Fruit fly (Drosophila melanogaster) whole organism, embryonic: ENCODE results near the gene Prp5.

Experiments
- CG10209 ChIP-seq: fragments of 200-800 bp; sonication (Bioruptor generic); optimal IDR thresholded peaks from 3 replicates; lab custom pipeline; 2017; ENCODE audit warnings: missing biosample characterization, mild to moderate bottlenecking, missing genetic modification characterization, missing genetic modification reagents
- CG12299 ChIP-seq: fragments of 200-800 bp; sonication (Bioruptor generic); optimal IDR thresholded peaks from 2 replicates; lab custom pipeline; 2018; ENCODE audit warnings: missing biosample characterization, mild to moderate bottlenecking, missing genetic modification characterization
- CG14667 ChIP-seq: fragments of 200-800 bp; sonication (Bioruptor generic); IDR thresholded peaks from 2 replicates; pipeline ENCODE4 v1.3.6; 2022; ENCODE audit warnings: missing biosample characterization, missing genetic modification characterization
- CG14710 ChIP-seq: fragments of 200-800 bp; sonication (Bioruptor generic); optimal IDR thresholded peaks from 3 replicates; lab custom pipeline; 2019; ENCODE audit warnings: missing biosample characterization, mild to moderate bottlenecking, missing genetic modification characterization, moderate library complexity
- CG17359 ChIP-seq: fragments of 200-800 bp; sonication (Bioruptor generic); optimal IDR thresholded peaks from 3 replicates; lab custom pipeline; 2018; ENCODE audit warnings: missing biosample characterization, mild to moderate bottlenecking, missing genetic modification characterization, moderate library complexity
- CG18262 ChIP-seq: fragments of 200-800 bp; optimal IDR thresholded peaks from 3 replicates; lab custom pipeline; 2019; ENCODE audit warnings: missing biosample characterization, mild to moderate bottlenecking, missing genetic modification characterization, moderate library complexity
- CG18619 ChIP-seq: fragments of 200-800 bp; sonication (Bioruptor generic); optimal IDR thresholded peaks from 3 replicates; lab custom pipeline; 2017; ENCODE audit warnings: missing biosample characterization, mild to moderate bottlenecking, missing genetic modification characterization
- CG2116 ChIP-seq: fragments of 200-800 bp; sonication (Bioruptor generic); optimal IDR thresholded peaks from 3 replicates; lab custom pipeline; 2018; ENCODE audit warnings: missing biosample characterization, mild to moderate bottlenecking, missing genetic modification characterization
- CG30020 ChIP-seq: fragments of 200-800 bp; optimal IDR thresholded peaks from 2 replicates; lab custom pipeline; 2019; ENCODE audit warnings: missing biosample characterization, mild to moderate bottlenecking, missing genetic modification characterization, moderate library complexity
- CG32767 ChIP-seq: fragments of 200-800 bp; sonication (Bioruptor generic); IDR thresholded peaks from 2 replicates; pipeline ENCODE4 v1.3.6; 2022; ENCODE audit warnings: missing biosample characterization, missing genetic modification characterization
- CG3407 ChIP-seq: fragments of 200-800 bp; sonication (Bioruptor generic); optimal IDR thresholded peaks from 2 replicates; lab custom pipeline; 2018; ENCODE audit warnings: missing biosample characterization, mild to moderate bottlenecking, missing genetic modification characterization
- CG34224 ChIP-seq: fragments of 200-800 bp; sonication (Bioruptor generic); IDR thresholded peaks from 3 replicates; pipeline ENCODE4 v1.3.6; 2022; ENCODE audit warnings: missing biosample characterization, missing genetic modification characterization; ENCODE audit not compliant: partially characterized antibody
- CG34376 ChIP-seq: fragments of 200-800 bp; sonication (Bioruptor generic); optimal IDR thresholded peaks from 2 replicates; lab custom pipeline; 2018; ENCODE audit warnings: missing biosample characterization, mild to moderate bottlenecking, missing genetic modification characterization
- CG4282 ChIP-seq: fragments of 200-800 bp; sonication (Bioruptor generic); optimal IDR thresholded peaks from 2 replicates; lab custom pipeline; 2016; ENCODE audit warnings: missing biosample characterization, missing genetic modification characterization
- CG4328 ChIP-seq: fragments of 200-800 bp; sonication (Bioruptor generic); optimal IDR thresholded peaks from 3 replicates; lab custom pipeline; 2017; ENCODE audit warnings: missing biosample characterization, missing genetic modification reagents, missing genetic modification characterization
- CG8089 ChIP-seq: fragments of 200-800 bp; sonication (Bioruptor generic); optimal IDR thresholded peaks from 3 replicates; lab custom pipeline; 2016; ENCODE audit warnings: missing biosample characterization, missing genetic modification characterization
- CG8388 ChIP-seq: fragments of 200-800 bp; sonication (Bioruptor generic); optimal IDR thresholded peaks from 2 replicates; lab custom pipeline; 2019; ENCODE audit warnings: missing biosample characterization, mild to moderate bottlenecking, missing genetic modification characterization, moderate library complexity
- CkIIα-i1 ChIP-seq: fragments of 200-800 bp; sonication (Bioruptor generic); IDR thresholded peaks from 2 replicates; pipeline ENCODE4 v1.3.6; 2022; ENCODE audit warnings: missing biosample characterization, missing genetic modification characterization
- Dfd ChIP-seq, 2 experiments: fragments of >200 bp; optimal IDR thresholded peaks; 2 replicates each; lab custom pipeline; 2017; ENCODE audit warnings: missing biosample characterization in 2 of 2, missing genetic modification characterization in 2 of 2
- Dp ChIP-seq: fragments of 200-800 bp; sonication (Bioruptor generic); optimal IDR thresholded peaks from 2 replicates; lab custom pipeline; 2018; ENCODE audit warnings: missing biosample characterization, mild to moderate bottlenecking, missing genetic modification characterization, moderate library complexity
- HmgD ChIP-seq: fragments of 200-800 bp; sonication (Bioruptor generic); optimal IDR thresholded peaks from 3 replicates; lab custom pipeline; 2016; ENCODE audit warnings: missing biosample characterization, missing genetic modification characterization
- MTF-1 ChIP-seq: fragments of 200-800 bp; sonication (Bioruptor generic); optimal IDR thresholded peaks from 2 replicates; lab custom pipeline; 2018; ENCODE audit warnings: missing biosample characterization, mild to moderate bottlenecking, missing genetic modification characterization, borderline replicate concordance
- Mad ChIP-seq: fragments of 200-800 bp; sonication (Bioruptor generic); optimal IDR thresholded peaks from 2 replicates; lab custom pipeline; 2016; ENCODE audit warnings: missing biosample characterization, missing genetic modification characterization
- Med ChIP-seq: fragments of 200-800 bp; sonication (Bioruptor generic); peaks from one replicate; lab custom pipeline; 2016; ENCODE audit warnings: missing biosample characterization, missing genetic modification characterization, mild to moderate bottlenecking, inconsistent platforms, moderate library complexity
- Mes4 ChIP-seq: fragments of 200-800 bp; sonication (Bioruptor generic); optimal IDR thresholded peaks from 2 replicates; lab custom pipeline; 2016; ENCODE audit warnings: missing biosample characterization, missing genetic modification characterization
- NFAT ChIP-seq: fragments of 200-800 bp; sonication (Bioruptor generic); IDR thresholded peaks from 2 replicates; pipeline ENCODE4 v1.3.6; 2022; ENCODE audit warnings: missing biosample characterization, missing genetic modification characterization
- Sox102F ChIP-seq: fragments of 200-800 bp; sonication (Bioruptor generic); optimal IDR thresholded peaks from 2 replicates; lab custom pipeline; 2018; ENCODE audit warnings: missing biosample characterization, mild to moderate bottlenecking, missing genetic modification characterization, moderate library complexity
- Sry-δ ChIP-seq: fragments of 200-800 bp; sonication (Bioruptor generic); optimal IDR thresholded peaks from 2 replicates; lab custom pipeline; 2016; ENCODE audit warnings: missing biosample characterization, missing genetic modification characterization
- Xrp1 ChIP-seq: fragments of 200-800 bp; sonication (Bioruptor generic); IDR thresholded peaks from 2 replicates; pipeline ENCODE4 v1.3.6; 2022; ENCODE audit warnings: missing biosample characterization, missing genetic modification characterization
- YL-1 ChIP-seq: fragments of 200-800 bp; sonication (Bioruptor generic); optimal IDR thresholded peaks from 3 replicates; lab custom pipeline; 2017; ENCODE audit warnings: missing biosample characterization, mild to moderate bottlenecking, missing genetic modification characterization
- bcd ChIP-seq: fragments of 200-800 bp; sonication (Bioruptor generic); optimal IDR thresholded peaks from 2 replicates; lab custom pipeline; 2017; ENCODE audit warnings: missing biosample characterization, mild to moderate bottlenecking, missing genetic modification characterization
- bigmax ChIP-seq: fragments of 200-800 bp; sonication (Bioruptor generic); optimal IDR thresholded peaks from 2 replicates; lab custom pipeline; 2018; ENCODE audit warnings: missing biosample characterization, mild to moderate bottlenecking, missing genetic modification characterization
- br ChIP-seq: fragments of >200 bp; optimal IDR thresholded peaks from 2 replicates; lab custom pipeline; 2017
- hbn ChIP-seq: fragments of 200-800 bp; sonication (Bioruptor generic); IDR thresholded peaks from 2 replicates; pipeline ENCODE4 v1.3.6; 2022; ENCODE audit warnings: missing biosample characterization, missing genetic modification characterization; ENCODE audit not compliant: partially characterized antibody
- lab ChIP-seq: fragments of 200-800 bp; sonication (Bioruptor generic); optimal IDR thresholded peaks from 3 replicates; lab custom pipeline; 2017; ENCODE audit warnings: missing biosample characterization, missing genetic modification characterization, mild to moderate bottlenecking, moderate library complexity, missing genetic modification reagents
- lilli ChIP-seq: fragments of 200-800 bp; sonication (Bioruptor generic); optimal IDR thresholded peaks from 3 replicates; lab custom pipeline; 2016; ENCODE audit warnings: missing biosample characterization, missing genetic modification characterization
- pita ChIP-seq: fragments of 200-800 bp; sonication (Bioruptor generic); optimal IDR thresholded peaks from 2 replicates; lab custom pipeline; 2017; ENCODE audit warnings: missing biosample characterization, mild to moderate bottlenecking, missing genetic modification characterization
- run ChIP-seq: fragments of 200-800 bp; sonication (Bioruptor generic); optimal IDR thresholded peaks from 3 replicates; lab custom pipeline; 2018; ENCODE audit warnings: missing biosample characterization, mild to moderate bottlenecking, missing genetic modification characterization
- scrt ChIP-seq: fragments of 200-800 bp; sonication (Bioruptor generic); optimal IDR thresholded peaks from 2 replicates; lab custom pipeline; 2018; ENCODE audit warnings: missing biosample characterization, mild to moderate bottlenecking, missing genetic modification characterization, moderate library complexity
- sim ChIP-seq: fragments of 200-800 bp; sonication (Bioruptor generic); IDR thresholded peaks from 2 replicates; pipeline ENCODE4 v1.3.6; 2022; ENCODE audit warnings: missing biosample characterization, missing genetic modification characterization
- sob ChIP-seq: fragments of 200-800 bp; sonication (Bioruptor generic); IDR thresholded peaks from 2 replicates; pipeline ENCODE4 v1.3.6; 2022; ENCODE audit warnings: missing biosample characterization, missing genetic modification characterization
- ssp ChIP-seq: fragments of 200-800 bp; sonication (Bioruptor generic); IDR thresholded peaks from 2 replicates; pipeline ENCODE4 v1.3.6; 2022; ENCODE audit warnings: missing biosample characterization, missing genetic modification characterization
- tap ChIP-seq: fragments of 200-800 bp; optimal IDR thresholded peaks from 3 replicates; lab custom pipeline; 2019; ENCODE audit warnings: missing biosample characterization, mild to moderate bottlenecking, missing genetic modification characterization, moderate library complexity
- tin ChIP-seq: fragments of 200-800 bp; sonication (Bioruptor generic); optimal IDR thresholded peaks from 3 replicates; lab custom pipeline; 2016; ENCODE audit warnings: missing biosample characterization, missing genetic modification characterization
- toy ChIP-seq: fragments of 200-800 bp; sonication (Bioruptor generic); IDR thresholded peaks from 2 replicates; pipeline ENCODE4 v1.3.6; 2022; ENCODE audit warnings: missing biosample characterization, missing genetic modification characterization
- ttk ChIP-seq: fragments of 200-800 bp; sonication (Bioruptor generic); IDR thresholded peaks from 2 replicates; pipeline ENCODE4 v2.1.2; 2022; ENCODE audit warnings: missing biosample characterization, missing genetic modification characterization
- vnd ChIP-seq: fragments of 200-800 bp; sonication (Bioruptor generic); IDR thresholded peaks from 3 replicates; pipeline ENCODE4 v1.3.6; 2022; ENCODE audit warnings: missing biosample characterization, missing genetic modification characterization; ENCODE audit not compliant: partially characterized antibody
- wek ChIP-seq: fragments of 200-800 bp; sonication (Bioruptor generic); optimal IDR thresholded peaks from 3 replicates; lab custom pipeline; 2018; ENCODE audit warnings: missing biosample characterization, mild to moderate bottlenecking, missing genetic modification characterization, moderate library complexity
- zfh1 ChIP-seq: fragments of 200-800 bp; sonication (Bioruptor generic); IDR thresholded peaks from 3 replicates; pipeline ENCODE4 v1.3.6; 2022; ENCODE audit warnings: missing biosample characterization, missing genetic modification characterization

Gene Prp5

DNA sequence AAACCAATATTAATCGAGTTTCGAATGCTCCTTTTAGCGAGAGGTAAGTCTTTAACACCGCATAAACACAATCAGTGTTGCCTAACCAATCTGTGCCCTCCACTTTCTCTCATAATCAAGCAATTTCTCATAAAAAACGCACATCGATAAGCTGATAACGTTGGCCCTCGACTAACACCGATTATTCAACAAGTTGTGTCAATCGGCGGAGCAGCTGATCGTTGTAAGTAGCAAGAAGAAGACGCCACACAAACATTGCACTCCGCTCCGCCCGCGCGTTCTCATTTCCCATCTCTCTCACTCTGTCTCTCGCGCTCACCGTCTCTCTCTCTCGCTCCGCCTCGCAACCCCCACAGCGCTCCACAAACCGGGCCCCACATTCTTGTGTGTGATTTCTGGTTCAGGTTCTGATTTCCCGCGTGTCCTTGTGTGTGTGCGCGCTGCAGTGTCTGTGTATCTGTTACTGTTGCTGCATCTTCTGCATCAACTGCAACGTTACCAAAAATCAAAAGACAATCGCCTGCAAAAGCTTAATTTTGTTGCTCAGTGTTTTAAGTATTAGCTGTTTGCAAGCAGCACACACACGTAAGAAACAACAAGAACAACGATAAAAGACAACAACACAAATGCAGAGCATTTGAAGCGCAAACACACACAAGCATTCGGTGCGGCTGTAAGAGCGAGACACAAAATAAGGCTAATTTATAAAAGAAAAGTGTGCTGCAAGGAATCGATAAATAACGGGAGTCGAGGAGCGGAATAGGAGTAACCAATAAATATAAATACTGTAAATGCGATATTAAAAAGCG lies 11.7 kb upstream of the Prp5 start, which contains the start of the genes CG9114 and HDAC6 (continued):
- TF ChIP-seq CkIIα-i1 (GFP tag; lab: Robert Waterston, UW) (no peak), vnd (GFP tag; lab: Robert Waterston, UW) (peak; percentile 87; the same call in 2 of the 3 replicates), MTF-1 (GFP tag; lab: Kevin White, UChicago) (no peak), Dp (GFP tag; lab: Kevin White, UChicago) (peak; percentile 74), Sry-δ (peak; percentile 73), CG12299 (tag; lab: Kevin White, UChicago) (no peak), CG8388 (GFP tag; lab: Kevin White, UChicago) (peak; percentile 6), CG4328 (no peak), ttk (GFP tag; lab: Robert Waterston, UW) (peak; percentile 39; the same call in 1 of the 2 replicates), lab (GFP tag; lab: Kevin White, UChicago) (peak; percentile 29), bigmax (GFP tag; lab: Kevin White, UChicago) (no peak), CG30020 (tag; lab: Kevin White, UChicago) (no peak), ssp (GFP tag; lab: Robert Waterston, UW) (no peak), tap (tag; lab: Kevin White, UChicago) (no peak), zfh1 (GFP tag; lab: Robert Waterston, UW) (0 out of 3 replicates have a peak, but pooled peaks have one; percentile 17), CG34224 (peak; percentile 89; the same call in 2 of the 3 replicates), wek (GFP tag; lab: Kevin White, UChicago) (no peak), CG32767 (GFP tag; lab: Robert Waterston, UW) (no peak), CG8089 (GFP tag; lab: Kevin White, UChicago) (no peak), CG14667 (GFP tag; lab: Robert Waterston, UW) (no peak), CG14710 (tag; lab: Kevin White, UChicago) (peak; percentile 21), HmgD (GFP tag; lab: Kevin White, UChicago) (peak; percentile 55), CG18619 (GFP tag; lab: Kevin White, UChicago) (no peak), CG10209 (no peak), scrt (GFP tag; lab: Kevin White, UChicago) (peak; percentile 87), tin (GFP tag; lab: Kevin White, UChicago) (no peak), Dfd (GFP tag; optimal IDR thresholded peaks at IDR 0.05; lab: Kevin White, UChicago) (no peak), toy (no peak), Med (GFP tag; lab: Kevin White, UChicago) (peak; percentile 86), Mes4 (GFP tag; lab: Kevin White, UChicago) (no peak), sob (GFP tag; lab: Robert Waterston, UW) (no peak), run (tag; lab: Kevin White, UChicago) (no peak), bcd (GFP tag; lab: Kevin White, UChicago) (no peak), Mad (no peak), pita (GFP tag; lab: Kevin White, UChicago) (no peak), CG2116 (GFP tag; lab: Kevin White, UChicago) (peak; percentile 77), Xrp1 (GFP tag; lab: Robert Waterston, UW) (no peak), CG4282 (GFP tag; lab: Kevin White, UChicago) (no peak), Sox102F (no peak), CG3407 (GFP tag; lab: Kevin White, UChicago) (no peak), CG17359 (peak; percentile 8), CG34376 (GFP tag; lab: Kevin White, UChicago) (peak; percentile 19), hbn (GFP tag; lab: Robert Waterston, UW) (peak; percentile 80), NFAT (GFP tag; lab: Robert Waterston, UW) (peak; percentile 10; the same call in 1 of the 2 replicates), br (lab: Kevin White, UChicago) (no peak), sim (GFP tag; lab: Robert Waterston, UW) (no peak), YL-1 (peak; percentile 10), CG18262 (tag; lab: Kevin White, UChicago) (no peak), lilli (peak; percentile 18)
